Fruit fly (Drosophila melanogaster) whole organism, embryonic: ENCODE data around the gene CG8379.

Experiments
- Asciz ChIP-seq: fragments of 200-800 bp; sonication (Bioruptor generic); optimal IDR thresholded peaks from 2 replicates; lab custom pipeline; 2017; ENCODE audit warnings: missing biosample characterization, mild to moderate bottlenecking, missing genetic modification characterization, missing genetic modification reagents
- Awh ChIP-seq: fragments of 200-800 bp; sonication (Bioruptor generic); IDR thresholded peaks from 2 replicates; pipeline ENCODE4, ENCODE4 v1.3.6; 2022; ENCODE audit warnings: missing biosample characterization, missing genetic modification characterization
- Blimp-1 ChIP-seq: fragments of 200-800 bp; sonication (Bioruptor generic); optimal IDR thresholded peaks from 3 replicates; lab custom pipeline; 2018; ENCODE audit warnings: missing biosample characterization, missing genetic modification characterization, mild to moderate bottlenecking, moderate library complexity, missing genetic modification reagents
- CG10654 ChIP-seq: fragments of 200-800 bp; sonication (Bioruptor generic); optimal IDR thresholded peaks from 2 replicates; lab custom pipeline; 2016; ENCODE audit warnings: missing biosample characterization, missing genetic modification characterization
- CG10979 ChIP-seq: fragments of 200-800 bp; sonication (Bioruptor generic); optimal IDR thresholded peaks from 2 replicates; lab custom pipeline; 2018; ENCODE audit warnings: missing biosample characterization, mild to moderate bottlenecking, missing genetic modification characterization, moderate library complexity
- CG11398 ChIP-seq: fragments of 200-800 bp; sonication (Bioruptor generic); optimal IDR thresholded peaks from 2 replicates; lab custom pipeline; 2016; ENCODE audit warnings: missing biosample characterization, missing genetic modification characterization
- CG11504 ChIP-seq: fragments of 200-800 bp; sonication (Bioruptor generic); optimal IDR thresholded peaks from 3 replicates; lab custom pipeline; 2019; ENCODE audit warnings: missing biosample characterization, mild to moderate bottlenecking, missing genetic modification characterization, moderate library complexity
- CG12391 ChIP-seq: fragments of 200-800 bp; sonication (Bioruptor generic); optimal IDR thresholded peaks from 3 replicates; lab custom pipeline; 2018; ENCODE audit warnings: missing biosample characterization, mild to moderate bottlenecking, missing genetic modification characterization, moderate library complexity
- CG13287 ChIP-seq: fragments of 200-800 bp; sonication (Bioruptor generic); IDR thresholded peaks from 2 replicates; pipeline ENCODE4 v1.3.6; 2022; ENCODE audit warnings: missing biosample characterization, missing genetic modification characterization; ENCODE audit not compliant: partially characterized antibody
- CG17802 ChIP-seq: fragments of 200-800 bp; sonication (Bioruptor generic); optimal IDR thresholded peaks from 2 replicates; lab custom pipeline; 2018; ENCODE audit warnings: missing biosample characterization, mild to moderate bottlenecking, missing genetic modification characterization, moderate library complexity
- CG17829 ChIP-seq: fragments of 200-800 bp; optimal IDR thresholded peaks from 2 replicates; lab custom pipeline; 2019; ENCODE audit warnings: missing biosample characterization, mild to moderate bottlenecking, missing genetic modification characterization, moderate library complexity
- CG18262 ChIP-seq: fragments of 200-800 bp; optimal IDR thresholded peaks from 3 replicates; lab custom pipeline; 2019; ENCODE audit warnings: missing biosample characterization, mild to moderate bottlenecking, missing genetic modification characterization, moderate library complexity
- CG18476 ChIP-seq: fragments of 200-800 bp; sonication (Bioruptor generic); optimal IDR thresholded peaks from 2 replicates; lab custom pipeline; 2016; ENCODE audit warnings: missing biosample characterization, mild to moderate bottlenecking, missing genetic modification characterization
- CG31441 ChIP-seq: fragments of 200-800 bp; sonication (Bioruptor generic); IDR thresholded peaks from 2 replicates; pipeline ENCODE4 v1.3.6; 2022; ENCODE audit warnings: missing biosample characterization, missing genetic modification characterization
- CG4282 ChIP-seq: fragments of 200-800 bp; sonication (Bioruptor generic); optimal IDR thresholded peaks from 2 replicates; lab custom pipeline; 2016; ENCODE audit warnings: missing biosample characterization, missing genetic modification characterization
- CG4820 ChIP-seq: fragments of 200-800 bp; sonication (Bioruptor generic); optimal IDR thresholded peaks from 3 replicates; lab custom pipeline; 2016; ENCODE audit warnings: missing biosample characterization, missing genetic modification characterization
- CG6175 ChIP-seq: fragments of 200-800 bp; sonication (Bioruptor generic); IDR thresholded peaks from 3 replicates; pipeline ENCODE4 v1.3.6; 2022; ENCODE audit warnings: missing biosample characterization, missing genetic modification characterization
- CG6254 ChIP-seq: fragments of 200-800 bp; sonication (Bioruptor generic); optimal IDR thresholded peaks from 3 replicates; lab custom pipeline; 2017; ENCODE audit warnings: mild to moderate bottlenecking, missing biosample characterization, missing genetic modification reagents, missing genetic modification characterization
- CG6765 ChIP-seq: fragments of 200-800 bp; sonication (Bioruptor generic); optimal IDR thresholded peaks from 3 replicates; lab custom pipeline; 2017; ENCODE audit warnings: missing biosample characterization, mild to moderate bottlenecking, missing genetic modification characterization
- CG8478 ChIP-seq: fragments of >200 bp; optimal IDR thresholded peaks from 2 replicates; lab custom pipeline; 2018
- CG9797 ChIP-seq: fragments of 200-800 bp; sonication (Bioruptor generic); optimal IDR thresholded peaks from 3 replicates; lab custom pipeline; 2018; ENCODE audit warnings: missing biosample characterization, mild to moderate bottlenecking, missing genetic modification characterization
- Doc2 ChIP-seq: fragments of 200-800 bp; sonication (Bioruptor generic); IDR thresholded peaks from 2 replicates; pipeline ENCODE4 v1.3.6; 2022; ENCODE audit warnings: missing biosample characterization, missing genetic modification characterization
- Fer2 ChIP-seq: fragments of 200-800 bp; sonication (Bioruptor generic); optimal IDR thresholded peaks from 2 replicates; lab custom pipeline; 2018; ENCODE audit warnings: missing biosample characterization, mild to moderate bottlenecking, missing genetic modification characterization, moderate library complexity
- Med ChIP-seq: fragments of 200-800 bp; sonication (Bioruptor generic); peaks from one replicate; lab custom pipeline; 2016; ENCODE audit warnings: missing biosample characterization, missing genetic modification characterization, mild to moderate bottlenecking, inconsistent platforms, moderate library complexity
- Optix ChIP-seq: fragments of 200-800 bp; sonication (Bioruptor generic); IDR thresholded peaks from 3 replicates; pipeline ENCODE4 v1.3.6; 2022; ENCODE audit warnings: missing biosample characterization, missing genetic modification characterization
- Pdp1 ChIP-seq, 2 experiments: fragments of 200-800 bp; sonication (Bioruptor generic); optimal IDR thresholded peaks; 3 replicates each; lab custom pipeline; 2016; ENCODE audit warnings: missing biosample characterization in 2 of 2, missing genetic modification characterization in 2 of 2, mild to moderate bottlenecking in 1 of 2, moderate library complexity in 1 of 2
- aop ChIP-seq: fragments of 200-800 bp; sonication (Bioruptor generic); IDR thresholded peaks from 2 replicates; pipeline ENCODE4 v1.3.6; 2022; ENCODE audit warnings: missing biosample characterization, missing genetic modification characterization
- cad ChIP-seq: fragments of >200 bp; optimal IDR thresholded peaks from 2 replicates; lab custom pipeline; 2017; ENCODE audit warnings: missing biosample characterization, missing genetic modification characterization
- cato ChIP-seq: fragments of 200-800 bp; sonication (Bioruptor generic); optimal IDR thresholded peaks from 2 replicates; lab custom pipeline; 2016; ENCODE audit warnings: missing biosample characterization, missing genetic modification characterization, borderline replicate concordance
- chinmo ChIP-seq: fragments of 200-800 bp; sonication (Bioruptor generic); IDR thresholded peaks from 4 replicates; pipeline ENCODE4 v1.3.6; 2022; ENCODE audit warnings: missing biosample characterization, missing genetic modification characterization; ENCODE audit not compliant: partially characterized antibody
- crp ChIP-seq, 2 experiments: fragments of 200-800 bp; sonication (Bioruptor generic); optimal IDR thresholded peaks; 2 replicates in 1 of 2; 3 replicates in 1 of 2; lab custom pipeline; 2017; ENCODE audit warnings: missing biosample characterization in 2 of 2, missing genetic modification characterization in 2 of 2, mild to moderate bottlenecking in 1 of 2, moderate library complexity in 1 of 2
- dmrt99B ChIP-seq: fragments of 200-800 bp; sonication (Bioruptor generic); optimal IDR thresholded peaks from 2 replicates; lab custom pipeline; 2018; ENCODE audit warnings: missing biosample characterization, mild to moderate bottlenecking, missing genetic modification characterization, moderate library complexity
- fd96Cb ChIP-seq: fragments of 200-800 bp; sonication (Bioruptor generic); optimal IDR thresholded peaks from 2 replicates; lab custom pipeline; 2018; ENCODE audit warnings: missing biosample characterization, mild to moderate bottlenecking, missing genetic modification characterization, moderate library complexity
- grn ChIP-seq: fragments of 200-800 bp; sonication (Bioruptor generic); optimal IDR thresholded peaks from 3 replicates; lab custom pipeline; 2017; ENCODE audit warnings: missing biosample characterization, missing genetic modification characterization
- insv ChIP-seq, 2 experiments: fragments of 200-800 bp; sonication (Bioruptor generic); optimal IDR thresholded peaks; 3 replicates each; lab custom pipeline; 2016 to 2018; ENCODE audit warnings: missing biosample characterization in 2 of 2, missing genetic modification characterization in 2 of 2
- kni ChIP-seq: fragments of 200-800 bp; sonication (Bioruptor generic); optimal IDR thresholded peaks from 3 replicates; lab custom pipeline; 2017; ENCODE audit warnings: mild to moderate bottlenecking, missing biosample characterization, missing genetic modification reagents, missing genetic modification characterization
- nmo ChIP-seq: fragments of 200-800 bp; sonication (Bioruptor generic); optimal IDR thresholded peaks from 2 replicates; lab custom pipeline; 2018; ENCODE audit warnings: missing biosample characterization, mild to moderate bottlenecking, missing genetic modification characterization, moderate library complexity
- oc ChIP-seq: fragments of 200-800 bp; sonication (Bioruptor generic); optimal IDR thresholded peaks from 2 replicates; lab custom pipeline; 2018; ENCODE audit warnings: missing biosample characterization, mild to moderate bottlenecking, missing genetic modification characterization, moderate library complexity
- org-1 ChIP-seq: fragments of 200-800 bp; sonication (Bioruptor generic); optimal IDR thresholded peaks from 2 replicates; lab custom pipeline; 2017; ENCODE audit warnings: missing biosample characterization, missing genetic modification characterization
- pb ChIP-seq: fragments of 200-800 bp; sonication (Bioruptor generic); optimal IDR thresholded peaks from 3 replicates; lab custom pipeline; 2016; ENCODE audit warnings: missing biosample characterization, missing genetic modification characterization
- pnt ChIP-seq: fragments of 200-800 bp; sonication (Bioruptor generic); optimal IDR thresholded peaks from 3 replicates; lab custom pipeline; 2016; ENCODE audit warnings: missing biosample characterization, missing genetic modification characterization
- sd ChIP-seq: fragments of 200-800 bp; sonication (Bioruptor generic); optimal IDR thresholded peaks from 3 replicates; lab custom pipeline; 2018; ENCODE audit warnings: missing biosample characterization, mild to moderate bottlenecking, missing genetic modification characterization, moderate library complexity
- sens ChIP-seq: fragments of 200-800 bp; sonication (Bioruptor generic); peaks from one replicate; lab custom pipeline; 2016; ENCODE audit warnings: missing biosample characterization, missing genetic modification characterization
- sna ChIP-seq: fragments of 200-800 bp; sonication (Bioruptor generic); IDR thresholded peaks from 2 replicates; pipeline ENCODE4 v1.3.6; 2022; ENCODE audit warnings: missing biosample characterization, missing genetic modification characterization; ENCODE audit not compliant: partially characterized antibody
- vvl ChIP-seq: fragments of 200-800 bp; sonication (Bioruptor generic); IDR thresholded peaks from 2 replicates; pipeline ENCODE4 v1.3.6; 2022; ENCODE audit warnings: missing biosample characterization, missing genetic modification characterization
- z ChIP-seq: fragments of 200-800 bp; sonication (Bioruptor generic); IDR thresholded peaks from 3 replicates; pipeline ENCODE4 v1.3.6; 2022; ENCODE audit warnings: missing biosample characterization, missing genetic modification characterization
- zen2 ChIP-seq: fragments of 200-800 bp; sonication (Bioruptor generic); IDR thresholded peaks from 3 replicates; pipeline ENCODE4 v1.3.6; 2022; ENCODE audit warnings: missing biosample characterization, missing genetic modification characterization; ENCODE audit not compliant: partially characterized antibody

The CG8379 gene

DNA sequence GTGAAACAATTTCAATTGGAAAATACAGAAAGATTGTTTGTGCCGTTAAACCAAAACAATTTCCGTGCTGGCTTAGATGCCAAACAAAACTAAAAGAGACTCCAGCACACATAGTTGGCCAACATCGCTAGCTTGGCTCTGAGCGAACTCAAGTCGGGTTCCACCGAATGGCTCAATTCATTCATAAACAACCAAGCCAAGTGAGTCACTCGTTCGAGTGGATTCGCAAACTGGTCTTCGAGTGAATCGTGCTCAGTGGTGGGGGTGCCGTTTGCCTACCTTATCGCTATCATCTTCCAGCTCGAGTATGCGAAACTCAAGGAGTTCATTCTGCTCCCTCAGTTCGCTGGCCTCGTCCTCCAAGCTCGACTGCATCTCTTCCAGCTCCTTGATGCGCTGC, 38.8 kb upstream of the CG8379 start:
- TF ChIP-seq insv (GFP tag; optimal IDR thresholded peaks at IDR 0.05; lab: Kevin White, UChicago) = no peak
- no peak for TF ChIP-seq Doc2 (GFP tag; lab: Robert Waterston, UW)
- TF ChIP-seq CG11398 = no peak
- TF ChIP-seq CG18476 (GFP tag; lab: Kevin White, UChicago) = no peak
- TF ChIP-seq CG6175 (GFP tag; lab: Robert Waterston, UW) = no peak
- TF ChIP-seq sd (tag; lab: Kevin White, UChicago) = no peak
- TF ChIP-seq CG9797 (GFP tag; lab: Kevin White, UChicago) = no peak
- no peak for TF ChIP-seq CG8478
- 0 out of 3 replicates have a peak, but pooled peaks have one; percentile 19 for TF ChIP-seq zen2 (GFP tag; lab: Robert Waterston, UW)
- no peak for TF ChIP-seq CG4820 (GFP tag; lab: Kevin White, UChicago)
- no peak for TF ChIP-seq cad
- no peak for TF ChIP-seq CG10654
- no peak for TF ChIP-seq CG4282 (GFP tag; lab: Kevin White, UChicago)
- no peak for TF ChIP-seq sna
- TF ChIP-seq chinmo = 0 out of 4 replicates have a peak, but pooled peaks have one; percentile 33
- peak; percentile 95 for TF ChIP-seq z (GFP tag; lab: Robert Waterston, UW)
- TF ChIP-seq pb (GFP tag; lab: Kevin White, UChicago) = no peak
- TF ChIP-seq CG6254 (GFP tag; lab: Kevin White, UChicago) = no peak
- no peak for TF ChIP-seq crp (GFP tag; optimal IDR thresholded peaks at IDR 0.05; lab: Kevin White, UChicago)
- no peak for TF ChIP-seq grn (GFP tag; lab: Kevin White, UChicago)

DNA sequence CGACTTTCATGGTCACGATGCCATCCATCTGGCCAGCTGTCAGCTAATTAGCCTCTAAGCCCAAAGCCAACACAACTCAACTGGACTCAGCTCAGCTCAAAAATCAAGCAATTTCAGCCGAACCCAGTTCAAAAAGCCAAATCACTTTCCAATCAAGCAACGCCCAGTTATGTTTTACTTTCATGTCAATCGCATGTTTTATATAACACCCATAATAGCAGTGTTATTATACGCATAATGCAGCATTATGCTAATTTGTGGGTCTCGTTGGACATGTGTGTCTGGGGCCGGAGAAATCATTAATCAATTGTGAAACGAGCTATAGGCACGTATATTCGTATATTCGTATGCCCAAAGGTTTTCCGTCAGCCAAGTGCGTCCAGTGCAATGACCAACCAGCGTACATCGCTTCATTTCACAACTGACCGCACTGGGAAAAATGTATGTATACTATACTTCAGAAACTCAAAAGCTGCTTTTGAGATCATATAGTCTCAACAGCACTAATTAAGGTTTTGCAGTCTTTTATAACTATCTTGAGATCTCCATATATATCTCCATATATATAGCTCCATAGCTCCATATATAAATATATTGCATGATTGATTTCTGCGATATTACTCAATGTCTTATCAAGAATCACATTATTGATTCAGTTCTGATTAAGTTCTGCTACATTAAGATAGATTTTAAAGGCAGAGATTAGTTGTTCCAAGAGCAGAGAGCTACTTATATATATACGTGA, 36.5 kb upstream of the CG8379 start:
- TF ChIP-seq sens (GFP tag; lab: Kevin White, UChicago) = peak; percentile 80
- TF ChIP-seq Blimp-1 (GFP tag; lab: Kevin White, UChicago) = peak; percentile 64
- TF ChIP-seq kni (GFP tag; lab: Kevin White, UChicago) = peak; percentile 1
- no peak for TF ChIP-seq CG17802 (tag; lab: Kevin White, UChicago)
- TF ChIP-seq CG11504 = peak; percentile 57
- no peak for TF ChIP-seq Optix
- peak; percentile 23 for TF ChIP-seq fd96Cb (tag; lab: Kevin White, UChicago)
- peak; percentile 44 for TF ChIP-seq CG10979 (tag; lab: Kevin White, UChicago)
- TF ChIP-seq Asciz (GFP tag; lab: Kevin White, UChicago) = peak; percentile 9
- TF ChIP-seq vvl (GFP tag; lab: Robert Waterston, UW) = peak; percentile 64; the same call in 1 of the 2 replicates
- TF ChIP-seq aop (GFP tag; lab: Robert Waterston, UW) = no peak
- TF ChIP-seq CG31441 = peak; percentile 52; the same call in 1 of the 2 replicates
- TF ChIP-seq CG12391 = no peak
- TF ChIP-seq pnt (GFP tag; lab: Kevin White, UChicago) = no peak
- TF ChIP-seq Med (GFP tag; lab: Kevin White, UChicago) = peak; percentile 49
- TF ChIP-seq dmrt99B = peak; percentile 30
- no peak for TF ChIP-seq Fer2 (tag; lab: Kevin White, UChicago)
- TF ChIP-seq cato (GFP tag; lab: Kevin White, UChicago) = no peak
- no peak for TF ChIP-seq CG6765 (GFP tag; lab: Kevin White, UChicago)
- no peak for TF ChIP-seq CG13287 (GFP tag; lab: Robert Waterston, UW)
- 0 out of 3 replicates have a peak, but pooled peaks have one; percentile 7 for TF ChIP-seq CG6175 (GFP tag; lab: Robert Waterston, UW)
- peak; percentile 5 for TF ChIP-seq CG17829
- peak; percentile 59 for TF ChIP-seq oc
- TF ChIP-seq Awh (GFP tag; lab: Robert Waterston, UW) = 0 out of 2 replicates have a peak, but pooled peaks have one; percentile 22
- TF ChIP-seq org-1 (GFP tag; lab: Kevin White, UChicago) = no peak
- TF ChIP-seq CG18262 (tag; lab: Kevin White, UChicago) = peak; percentile 25
- TF ChIP-seq nmo (GFP tag; lab: Kevin White, UChicago) = peak; percentile 29
- peak in 1 of 2 experiments; percentile 58 for TF ChIP-seq Pdp1 (GFP tag; optimal IDR thresholded peaks at IDR 0.05; lab: Kevin White, UChicago)
